Fruit fly (Drosophila melanogaster): Measurements from ENCODE around the gene CG31464.

Gene CG31464

dm6 chr3R:8300928-8301752 lies 10.1 kb downstream of the CG31464 start, which contains the start of the genes CG9626 and mRpL1 (continued):
- peak; percentile 68 for TF ChIP-seq sens (GFP tag)
- TF ChIP-seq CG33213 (GFP tag; optimal IDR thresholded peaks at IDR 0.05) = peak; percentile 58
- TF ChIP-seq Sin3A (optimal IDR thresholded peaks at IDR 0.05) = peak; percentile 49
- peak; percentile 63; the same call in 2 of the 3 replicates for TF ChIP-seq Opbp (GFP tag; IDR thresholded peaks at IDR 0.05; ENCODE audit: partially characterized antibody)
- peak; percentile 58 for TF ChIP-seq BEAF-32 (GFP tag; optimal IDR thresholded peaks at IDR 0.05)
- peak in 1 of 2 experiments; percentile 29 for TF ChIP-seq chif (GFP tag; optimal IDR thresholded peaks at IDR 0.05)
- TF ChIP-seq CG8290 (GFP tag; optimal IDR thresholded peaks at IDR 0.05) = peak; percentile 2
- TF ChIP-seq CG8290 (tag; optimal IDR thresholded peaks at IDR 0.05) = peak in 1 of 2 experiments; percentile 79
- peak; percentile 45 for TF ChIP-seq CoRest (tag; optimal IDR thresholded peaks at IDR 0.05)
- TF ChIP-seq dm (GFP tag; optimal IDR thresholded peaks at IDR 0.05) = peak; percentile 69
- peak; percentile 27 for TF ChIP-seq Hsf (GFP tag; optimal IDR thresholded peaks at IDR 0.05)
- TF ChIP-seq CG3065 (GFP tag; optimal IDR thresholded peaks at IDR 0.05) = peak; percentile 6
- no peak for TF ChIP-seq CG8765 (GFP tag; IDR thresholded peaks at IDR 0.05)
- TF ChIP-seq CG9932 (GFP tag; IDR thresholded peaks at IDR 0.05) = peak; percentile 28; the same call in 1 of the 2 replicates
- no peak for TF ChIP-seq CG16779 (GFP tag; IDR thresholded peaks at IDR 0.05)
- TF ChIP-seq org-1 (GFP tag; optimal IDR thresholded peaks at IDR 0.05) = no peak
- peak; percentile 16 for TF ChIP-seq ERR (GFP tag; optimal IDR thresholded peaks at IDR 0.05)
- peak; percentile 78 for TF ChIP-seq MESR4 (GFP tag; optimal IDR thresholded peaks at IDR 0.05)
- peak; percentile 47 for TF ChIP-seq phol (tag; optimal IDR thresholded peaks at IDR 0.05)
- peak in 1 of 2 experiments; percentile 53 for TF ChIP-seq insv (GFP tag; optimal IDR thresholded peaks at IDR 0.05)
- peak; percentile 34 for TF ChIP-seq mam (GFP tag; optimal IDR thresholded peaks at IDR 0.05)
- no peak for TF ChIP-seq repo (GFP tag; optimal IDR thresholded peaks at IDR 0.05)
- peak; percentile 80 for TF ChIP-seq Ets97D (GFP tag; optimal IDR thresholded peaks at IDR 0.05)
- peak; percentile 70 for TF ChIP-seq ato (GFP tag; IDR thresholded peaks at IDR 0.05; ENCODE audit: partially characterized antibody)
- TF ChIP-seq Blimp-1 (GFP tag; optimal IDR thresholded peaks at IDR 0.05) = no peak
- peak; percentile 52 for TF ChIP-seq CG12659 (GFP tag; optimal IDR thresholded peaks at IDR 0.05)
- peak; percentile 94 for TF ChIP-seq ftz-f1 (GFP tag; optimal IDR thresholded peaks at IDR 0.05)
- TF ChIP-seq vfl (GFP tag; optimal IDR thresholded peaks at IDR 0.05) = peak; percentile 43
- peak; percentile 7 for TF ChIP-seq CG17802 (tag; optimal IDR thresholded peaks at IDR 0.05)
- TF ChIP-seq HmgZ (tag; optimal IDR thresholded peaks at IDR 0.05) = peak; percentile 88
- no peak for TF ChIP-seq CG1792 (GFP tag; optimal IDR thresholded peaks at IDR 0.05)
- peak; percentile 91 for TF ChIP-seq MBD-R2 (GFP tag; IDR thresholded peaks at IDR 0.05)
- TF ChIP-seq CG12769 (tag; optimal IDR thresholded peaks at IDR 0.05) = peak; percentile 41
- TF ChIP-seq oc (tag; optimal IDR thresholded peaks at IDR 0.05) = no peak
- TF ChIP-seq gcm (GFP tag; optimal IDR thresholded peaks at IDR 0.05) = no peak
- TF ChIP-seq Dek (tag; optimal IDR thresholded peaks at IDR 0.05) = peak; percentile 24
- TF ChIP-seq gfzf (GFP tag; optimal IDR thresholded peaks at IDR 0.05) = peak; percentile 63
- peak; percentile 47 for TF ChIP-seq bbx (GFP tag; IDR thresholded peaks at IDR 0.05; ENCODE audit: partially characterized antibody)
- no peak for TF ChIP-seq CG4424 (GFP tag; optimal IDR thresholded peaks at IDR 0.05)
- TF ChIP-seq shn (GFP tag; optimal IDR thresholded peaks at IDR 0.05) = no peak
- peak; percentile 71 for TF ChIP-seq Hmr (GFP tag; optimal IDR thresholded peaks at IDR 0.05)
- TF ChIP-seq wdn (GFP tag; IDR thresholded peaks at IDR 0.05) = no peak
- TF ChIP-seq pum (GFP tag; optimal IDR thresholded peaks at IDR 0.05) = peak; percentile 1
- no peak for TF ChIP-seq NC2α (GFP tag; optimal IDR thresholded peaks at IDR 0.05)
- no peak for TF ChIP-seq CG8359 (GFP tag; optimal IDR thresholded peaks at IDR 0.05; ENCODE audit: borderline replicate concordance)
- no peak for TF ChIP-seq zen2 (GFP tag; IDR thresholded peaks at IDR 0.05; ENCODE audit: partially characterized antibody)
- peak; percentile 17 for TF ChIP-seq pho (GFP tag; optimal IDR thresholded peaks at IDR 0.05)
- peak; percentile 51; the same call in 1 of the 3 replicates for TF ChIP-seq CG2199 (GFP tag; IDR thresholded peaks at IDR 0.05)
- TF ChIP-seq dmrt11E (tag; optimal IDR thresholded peaks at IDR 0.05) = peak; percentile 6
